Fruit fly (Drosophila melanogaster): Measurements from ENCODE around the gene CG10631.

DNA sequence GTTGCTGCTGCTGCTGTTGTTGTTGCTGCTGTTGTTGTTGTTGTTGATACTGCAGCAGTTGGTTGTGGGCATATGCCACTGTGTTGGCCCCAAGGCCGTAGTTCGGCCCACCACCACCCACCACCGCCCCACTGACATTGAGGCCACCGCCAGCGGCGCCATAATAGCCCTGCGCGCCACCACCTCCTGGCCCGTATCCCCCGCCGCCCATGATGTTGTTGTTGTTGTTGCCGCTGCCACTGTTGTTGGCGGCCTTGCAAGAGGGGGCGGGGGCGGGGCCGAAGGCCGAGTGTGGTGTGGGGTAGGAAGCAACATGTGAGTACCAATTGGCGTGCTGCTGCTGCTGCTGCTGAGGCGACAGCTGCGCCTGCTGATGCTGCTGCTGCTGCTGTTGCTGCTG is 664 bp downstream of the CG10631 start:
- TF ChIP-seq pan (optimal IDR thresholded peaks at IDR 0.05) (no peak), psq (optimal IDR thresholded peaks at IDR 0.05) (no peak), Dll (optimal IDR thresholded peaks at IDR 0.05) (no peak)

Data from whole organism.